Fruit fly (Drosophila melanogaster) whole organism, embryonic: ENCODE data around the gene Atg14.

Experiments used
- Ada2b ChIP-seq: fragments of 200-800 bp; sonication (Bioruptor generic); IDR thresholded peaks from 2 replicates; pipeline ENCODE4 v1.3.6; 2022; ENCODE audit warnings: missing biosample characterization, missing genetic modification characterization
- Asciz ChIP-seq: fragments of 200-800 bp; sonication (Bioruptor generic); optimal IDR thresholded peaks from 2 replicates; lab custom pipeline; 2017; ENCODE audit warnings: missing biosample characterization, mild to moderate bottlenecking, missing genetic modification characterization, missing genetic modification reagents
- Awh ChIP-seq: fragments of 200-800 bp; sonication (Bioruptor generic); IDR thresholded peaks from 2 replicates; pipeline ENCODE4, ENCODE4 v1.3.6; 2022; ENCODE audit warnings: missing biosample characterization, missing genetic modification characterization
- CG10366 ChIP-seq: fragments of 200-800 bp; sonication (Bioruptor generic); IDR thresholded peaks from 2 replicates; pipeline ENCODE4 v1.3.6; 2022; ENCODE audit warnings: missing biosample characterization, missing genetic modification characterization
- CG10431 ChIP-seq: fragments of 200-800 bp; sonication (Bioruptor generic); optimal IDR thresholded peaks from 3 replicates; lab custom pipeline; 2018; ENCODE audit warnings: missing biosample characterization, mild to moderate bottlenecking, missing genetic modification characterization
- CG11696 ChIP-seq: fragments of 200-800 bp; sonication (Bioruptor generic); IDR thresholded peaks from 2 replicates; pipeline ENCODE4 v1.3.6; 2022; ENCODE audit warnings: missing biosample characterization, missing genetic modification characterization
- CG12659 ChIP-seq: fragments of 200-800 bp; sonication (Bioruptor generic); optimal IDR thresholded peaks from 3 replicates; lab custom pipeline; 2017; ENCODE audit warnings: mild to moderate bottlenecking, missing biosample characterization, missing genetic modification reagents, missing genetic modification characterization
- CG13894 ChIP-seq: fragments of 200-800 bp; sonication (Bioruptor generic); optimal IDR thresholded peaks from 3 replicates; lab custom pipeline; 2018; ENCODE audit warnings: missing biosample characterization, mild to moderate bottlenecking, missing genetic modification characterization, moderate library complexity
- CG14965 ChIP-seq: fragments of 200-800 bp; sonication (Bioruptor generic); optimal IDR thresholded peaks from 2 replicates; lab custom pipeline; 2016; ENCODE audit warnings: missing biosample characterization, missing genetic modification characterization, borderline replicate concordance
- CG15269 ChIP-seq: fragments of 200-800 bp; sonication (Bioruptor generic); optimal IDR thresholded peaks from 2 replicates; lab custom pipeline; 2018; ENCODE audit warnings: missing biosample characterization, mild to moderate bottlenecking, missing genetic modification characterization, moderate library complexity
- CG17612 ChIP-seq: fragments of 200-800 bp; sonication (Bioruptor generic); IDR thresholded peaks from 2 replicates; pipeline ENCODE4 v1.3.6; 2022; ENCODE audit warnings: missing biosample characterization, missing genetic modification characterization
- CG2199 ChIP-seq: fragments of 200-800 bp; sonication (Bioruptor generic); IDR thresholded peaks from 3 replicates; pipeline ENCODE4 v1.3.6; 2022; ENCODE audit warnings: missing biosample characterization, missing genetic modification characterization
- CG2678 ChIP-seq: fragments of 200-800 bp; sonication (Bioruptor generic); optimal IDR thresholded peaks from 3 replicates; lab custom pipeline; 2019; ENCODE audit warnings: missing biosample characterization, mild to moderate bottlenecking, missing genetic modification characterization, moderate library complexity
- CG2712 ChIP-seq: fragments of 200-800 bp; optimal IDR thresholded peaks from 3 replicates; lab custom pipeline; 2019; ENCODE audit warnings: missing biosample characterization, mild to moderate bottlenecking, missing genetic modification characterization, moderate library complexity
- CG31365 ChIP-seq: fragments of 200-800 bp; sonication (Bioruptor generic); optimal IDR thresholded peaks from 2 replicates; lab custom pipeline; 2018; ENCODE audit warnings: missing biosample characterization, mild to moderate bottlenecking, missing genetic modification characterization
- CG4707 ChIP-seq: fragments of 200-800 bp; sonication (Bioruptor generic); optimal IDR thresholded peaks from 2 replicates; lab custom pipeline; 2018; ENCODE audit warnings: missing biosample characterization, mild to moderate bottlenecking, missing genetic modification characterization, moderate library complexity
- CG4854 ChIP-seq: fragments of 200-800 bp; sonication (Bioruptor generic); optimal IDR thresholded peaks from 2 replicates; lab custom pipeline; 2016; ENCODE audit warnings: missing biosample characterization, missing genetic modification characterization, inconsistent platforms
- CG5953 ChIP-seq: fragments of 200-800 bp; sonication (Bioruptor generic); IDR thresholded peaks from 2 replicates; pipeline ENCODE4 v1.3.6; 2022; ENCODE audit warnings: missing biosample characterization, missing genetic modification characterization
- CG7556 ChIP-seq: fragments of 200-800 bp; sonication (Bioruptor generic); optimal IDR thresholded peaks from 2 replicates; lab custom pipeline; 2017; ENCODE audit warnings: missing biosample characterization, mild to moderate bottlenecking, missing genetic modification characterization
- CG8281 ChIP-seq: fragments of 200-800 bp; sonication (Bioruptor generic); optimal IDR thresholded peaks from 2 replicates; lab custom pipeline; 2018; ENCODE audit warnings: missing biosample characterization, mild to moderate bottlenecking, missing genetic modification characterization, moderate library complexity
- CG8290 ChIP-seq, 3 experiments: fragments of 200-800 bp; sonication (Bioruptor generic); optimal IDR thresholded peaks; 2 replicates each; lab custom pipeline; 2016 to 2019; ENCODE audit warnings: missing biosample characterization in 3 of 3, missing genetic modification characterization in 3 of 3, mild to moderate bottlenecking in 2 of 3, moderate library complexity in 1 of 3
- CG9876 ChIP-seq: fragments of 200-800 bp; sonication (Bioruptor generic); optimal IDR thresholded peaks from 2 replicates; lab custom pipeline; 2016; ENCODE audit warnings: missing biosample characterization, missing genetic modification characterization
- Dll ChIP-seq: fragments of 200-800 bp; sonication (Bioruptor generic); IDR thresholded peaks from 4 replicates; pipeline ENCODE4 v1.3.6; 2022; ENCODE audit warnings: missing biosample characterization, missing genetic modification characterization; ENCODE audit not compliant: partially characterized antibody
- Gug ChIP-seq: fragments of 200-800 bp; sonication (Bioruptor generic); IDR thresholded peaks from 4 replicates; pipeline ENCODE4 v1.3.6; 2022; ENCODE audit warnings: missing biosample characterization, missing genetic modification characterization
- HHEX ChIP-seq: fragments of 200-800 bp; sonication (Bioruptor generic); optimal IDR thresholded peaks from 3 replicates; lab custom pipeline; 2017; ENCODE audit warnings: missing biosample characterization, mild to moderate bottlenecking, missing genetic modification characterization, missing genetic modification reagents
- HLH3B ChIP-seq: fragments of 200-800 bp; sonication (Bioruptor generic); IDR thresholded peaks from 2 replicates; pipeline ENCODE4 v1.3.6; 2022; ENCODE audit warnings: missing biosample characterization, missing genetic modification characterization
- Hr78 ChIP-seq, 2 experiments: fragments of 200-800 bp in 1 of 2; fragments of >200 bp in 1 of 2; sonication (Bioruptor generic) in 1 of 2; optimal IDR thresholded peaks; 2 replicates each; lab custom pipeline; 2017 to 2019; ENCODE audit warnings: missing biosample characterization in 2 of 2, missing genetic modification characterization in 2 of 2, mild to moderate bottlenecking in 1 of 2, moderate library complexity in 1 of 2
- Mrtf ChIP-seq: fragments of 200-800 bp; sonication (Bioruptor generic); IDR thresholded peaks from 3 replicates; pipeline ENCODE4 v1.3.6; 2022; ENCODE audit warnings: missing biosample characterization, missing genetic modification characterization
- Opbp ChIP-seq: fragments of 200-800 bp; sonication (Bioruptor generic); IDR thresholded peaks from 3 replicates; pipeline ENCODE4 v1.3.6; 2022; ENCODE audit warnings: missing biosample characterization, missing genetic modification characterization; ENCODE audit not compliant: partially characterized antibody
- Sry-β ChIP-seq: fragments of 200-800 bp; sonication (Bioruptor generic); optimal IDR thresholded peaks from 2 replicates; lab custom pipeline; 2018; ENCODE audit warnings: missing biosample characterization, mild to moderate bottlenecking, missing genetic modification characterization, moderate library complexity
- ab ChIP-seq: fragments of 200-800 bp; sonication (Bioruptor generic); optimal IDR thresholded peaks from 2 replicates; lab custom pipeline; 2016; ENCODE audit warnings: missing biosample characterization, missing genetic modification characterization
- br ChIP-seq: fragments of >200 bp; optimal IDR thresholded peaks from 2 replicates; lab custom pipeline; 2017
- bsh ChIP-seq, 2 experiments: fragments of 200-800 bp; sonication (Bioruptor generic); optimal IDR thresholded peaks; 2 replicates each; lab custom pipeline; 2017 to 2018; ENCODE audit warnings: mild to moderate bottlenecking in 2 of 2, missing biosample characterization in 2 of 2, missing genetic modification characterization in 2 of 2, moderate library complexity in 1 of 2
- cato ChIP-seq: fragments of 200-800 bp; sonication (Bioruptor generic); optimal IDR thresholded peaks from 2 replicates; lab custom pipeline; 2016; ENCODE audit warnings: missing biosample characterization, missing genetic modification characterization, borderline replicate concordance
- danr ChIP-seq: fragments of 200-800 bp; sonication (Bioruptor generic); IDR thresholded peaks from 2 replicates; pipeline ENCODE4 v1.3.6; 2022; ENCODE audit warnings: missing biosample characterization, missing genetic modification characterization
- ems ChIP-seq: fragments of 200-800 bp; sonication (Bioruptor generic); optimal IDR thresholded peaks from 3 replicates; lab custom pipeline; 2016; ENCODE audit warnings: missing biosample characterization, missing genetic modification characterization
- eve ChIP-seq, 2 experiments: fragments of >200 bp; optimal IDR thresholded peaks; 2 replicates each; lab custom pipeline; 2017; ENCODE audit warnings: missing biosample characterization in 2 of 2, missing genetic modification characterization in 2 of 2
- fru ChIP-seq: fragments of >200 bp; optimal IDR thresholded peaks from 2 replicates; lab custom pipeline; 2017
- gcm2 ChIP-seq: fragments of 200-800 bp; sonication (Bioruptor generic); optimal IDR thresholded peaks from 2 replicates; lab custom pipeline; 2016; ENCODE audit warnings: missing biosample characterization, missing genetic modification characterization
- gfzf ChIP-seq: fragments of 200-800 bp; sonication (Bioruptor generic); optimal IDR thresholded peaks from 2 replicates; lab custom pipeline; 2016; ENCODE audit warnings: missing biosample characterization, mild to moderate bottlenecking, missing genetic modification characterization, moderate library complexity
- klu ChIP-seq: fragments of 200-800 bp; sonication (Bioruptor generic); IDR thresholded peaks from 2 replicates; pipeline ENCODE4 v1.3.6; 2022; ENCODE audit warnings: missing biosample characterization, missing genetic modification characterization
- lab ChIP-seq: fragments of 200-800 bp; sonication (Bioruptor generic); optimal IDR thresholded peaks from 3 replicates; lab custom pipeline; 2017; ENCODE audit warnings: missing biosample characterization, missing genetic modification characterization, mild to moderate bottlenecking, moderate library complexity, missing genetic modification reagents
- lbe ChIP-seq: fragments of 200-800 bp; sonication (Bioruptor generic); optimal IDR thresholded peaks from 2 replicates; lab custom pipeline; 2016; ENCODE audit warnings: missing biosample characterization, mild to moderate bottlenecking, missing genetic modification characterization
- mld ChIP-seq: fragments of 200-800 bp; sonication (Bioruptor generic); IDR thresholded peaks from 3 replicates; pipeline ENCODE4 v1.3.6; 2022; ENCODE audit warnings: missing biosample characterization, missing genetic modification characterization; ENCODE audit not compliant: partially characterized antibody
- p53 ChIP-seq: fragments of 200-800 bp; sonication (Bioruptor generic); optimal IDR thresholded peaks from 2 replicates; lab custom pipeline; 2016; ENCODE audit warnings: missing biosample characterization, missing genetic modification characterization
- pho ChIP-seq: fragments of 200-800 bp; sonication (Bioruptor generic); optimal IDR thresholded peaks from 2 replicates; lab custom pipeline; 2016; ENCODE audit warnings: missing biosample characterization, missing genetic modification characterization
- psq ChIP-seq: fragments of 200-800 bp; sonication (Bioruptor generic); optimal IDR thresholded peaks from 2 replicates; lab custom pipeline; 2017; ENCODE audit warnings: missing biosample characterization, missing genetic modification characterization
- ssp ChIP-seq: fragments of 200-800 bp; sonication (Bioruptor generic); IDR thresholded peaks from 2 replicates; pipeline ENCODE4 v1.3.6; 2022; ENCODE audit warnings: missing biosample characterization, missing genetic modification characterization
- stwl ChIP-seq: fragments of 200-800 bp; sonication (Bioruptor generic); optimal IDR thresholded peaks from 3 replicates; lab custom pipeline; 2018; ENCODE audit warnings: missing biosample characterization, mild to moderate bottlenecking, missing genetic modification characterization, moderate library complexity
- trh ChIP-seq: fragments of 200-800 bp; sonication (Bioruptor generic); optimal IDR thresholded peaks from 2 replicates; lab custom pipeline; 2016; ENCODE audit warnings: missing biosample characterization, missing genetic modification characterization

The Atg14 gene

dm6 chr3R:29148072-29148471 lies 31.9 kb downstream of the Atg14 start, which contains the start of the genes CG11882 and Pglym78 (continued):
- no peak for TF ChIP-seq ab (GFP tag; lab: Kevin White, UChicago)
- TF ChIP-seq danr (GFP tag; lab: Robert Waterston, UW), result no peak
- no peak for TF ChIP-seq br (lab: Kevin White, UChicago)
- no peak for TF ChIP-seq lab (GFP tag; lab: Kevin White, UChicago)
- TF ChIP-seq gfzf (GFP tag; lab: Kevin White, UChicago), result peak; percentile 89
- TF ChIP-seq cato (GFP tag; lab: Kevin White, UChicago), result no peak
- no peak for TF ChIP-seq Mrtf
- no peak for TF ChIP-seq CG8290 (GFP tag; optimal IDR thresholded peaks at IDR 0.05; lab: Kevin White, UChicago)
- TF ChIP-seq CG8290 (tag; optimal IDR thresholded peaks at IDR 0.05; lab: Kevin White, UChicago), result no peak
- TF ChIP-seq fru (lab: Kevin White, UChicago), result no peak
- no peak for TF ChIP-seq CG31365
- no peak for TF ChIP-seq CG4854 (GFP tag; lab: Kevin White, UChicago)
- TF ChIP-seq HLH3B, result no peak
- TF ChIP-seq Dll, result 0 out of 4 replicates have a peak, but pooled peaks have one; percentile 56
- peak; percentile 41 for TF ChIP-seq p53
- 0 out of 3 replicates have a peak, but pooled peaks have one; percentile 51 for TF ChIP-seq CG2199
- no peak for TF ChIP-seq gcm2 (GFP tag; lab: Kevin White, UChicago)
- no peak for TF ChIP-seq ems (GFP tag; lab: Kevin White, UChicago)
- TF ChIP-seq CG12659 (GFP tag; lab: Kevin White, UChicago), result peak; percentile 89
- TF ChIP-seq mld, result no peak
- peak; percentile 74 for TF ChIP-seq CG13894 (tag; lab: Kevin White, UChicago)
- no peak for TF ChIP-seq CG14965 (GFP tag; lab: Kevin White, UChicago)
- peak; percentile 90 for TF ChIP-seq stwl
- TF ChIP-seq Sry-β (GFP tag; lab: Kevin White, UChicago), result no peak
- no peak for TF ChIP-seq CG11696 (GFP tag; lab: Robert Waterston, UW)
- no peak for TF ChIP-seq klu (GFP tag; lab: Robert Waterston, UW)
- no peak for TF ChIP-seq bsh (GFP tag; optimal IDR thresholded peaks at IDR 0.05; lab: Kevin White, UChicago)
- TF ChIP-seq CG8281, result no peak
- TF ChIP-seq CG4707 (GFP tag; lab: Kevin White, UChicago), result no peak
- TF ChIP-seq HHEX (GFP tag; lab: Kevin White, UChicago), result no peak
- TF ChIP-seq pho, result peak; percentile 73
- TF ChIP-seq CG9876 (GFP tag; lab: Kevin White, UChicago), result peak; percentile 43
- TF ChIP-seq CG17612 (GFP tag; lab: Robert Waterston, UW), result no peak
- peak in 1 of 2 experiments; percentile 62 for TF ChIP-seq Hr78 (GFP tag; optimal IDR thresholded peaks at IDR 0.05; lab: Kevin White, UChicago)
- no peak for TF ChIP-seq Asciz
- TF ChIP-seq CG7556 (GFP tag; lab: Kevin White, UChicago), result no peak
- TF ChIP-seq psq (GFP tag; lab: Kevin White, UChicago), result no peak
- no peak for TF ChIP-seq eve (GFP tag; optimal IDR thresholded peaks at IDR 0.05; lab: Kevin White, UChicago)
- no peak for TF ChIP-seq CG15269 (tag; lab: Kevin White, UChicago)
- TF ChIP-seq Gug, result peak; percentile 46; the same call in 1 of the 4 replicates
- no peak for TF ChIP-seq CG10431 (GFP tag; lab: Kevin White, UChicago)
- TF ChIP-seq Awh, result no peak
- TF ChIP-seq trh (GFP tag; lab: Kevin White, UChicago), result no peak
- no peak for TF ChIP-seq CG10366
- peak; percentile 35; the same call in 1 of the 2 replicates for TF ChIP-seq ssp (GFP tag; lab: Robert Waterston, UW)
- no peak for TF ChIP-seq CG2678
- no peak for TF ChIP-seq lbe (GFP tag; lab: Kevin White, UChicago)
- TF ChIP-seq CG5953 (GFP tag; lab: Robert Waterston, UW), result no peak
- TF ChIP-seq Opbp (GFP tag; lab: Robert Waterston, UW), result peak; percentile 66
- peak; percentile 50 for TF ChIP-seq Ada2b (GFP tag; lab: Robert Waterston, UW)
- TF ChIP-seq CG2712 (tag; lab: Kevin White, UChicago), result peak; percentile 54
